Worm (Caenorhabditis elegans) whole organism, early embryonic: ENCODE data around the gene Y70G10A.4.
"Not testable (repeated sequence)": the region's sequence is repeated elsewhere in the genome, so short reads cannot be mapped to it uniquely, and the experiment has no call there.

ENCODE experiments used
- B0310.2 ChIP-seq: sonication (generic microtip); optimal IDR thresholded peaks from 2 replicates; lab custom pipeline; 2016; ENCODE audit warnings: mild to moderate bottlenecking, missing genetic modification characterization, missing compliant biosample characterization
- F13C5.2 ChIP-seq: sonication (generic microtip); optimal IDR thresholded peaks from 2 replicates; lab custom pipeline; 2017; ENCODE audit warnings: mild to moderate bottlenecking, missing genetic modification characterization, inconsistent platforms, missing compliant biosample characterization
- aly-1 ChIP-seq: sonication (generic microtip); optimal IDR thresholded peaks from 2 replicates; lab custom pipeline; 2016; ENCODE audit warnings: missing genetic modification characterization, missing compliant biosample characterization
- ama-1 ChIP-seq: fragments of 150-350 bp; optimal IDR thresholded peaks from 2 replicates; lab custom pipeline; 2014
- ceh-13 ChIP-seq: fragments of 200-800 bp; sonication (Bioruptor generic); optimal IDR thresholded peaks from 2 replicates; lab custom pipeline; 2018; ENCODE audit warnings: mild to moderate bottlenecking, missing genetic modification characterization, missing compliant biosample characterization
- ceh-36 ChIP-seq: sonication (generic microtip); optimal IDR thresholded peaks from 2 replicates; lab custom pipeline; 2016; ENCODE audit warnings: missing genetic modification characterization, inconsistent platforms, missing compliant biosample characterization
- ets-7 ChIP-seq: sonication (generic microtip); optimal IDR thresholded peaks from 2 replicates; lab custom pipeline; 2016; ENCODE audit warnings: missing genotype, missing genetic modification characterization, missing compliant biosample characterization
- flt-1 ChIP-seq: fragments of 200-800 bp; sonication (Bioruptor generic); IDR thresholded peaks from 2 replicates; pipeline ENCODE4 v1.3.6; 2022; ENCODE audit warnings: missing genetic modification characterization, missing compliant biosample characterization
- hmbx-1 ChIP-seq: sonication (generic microtip); optimal IDR thresholded peaks from 2 replicates; lab custom pipeline; 2016; ENCODE audit warnings: mild to moderate bottlenecking, missing genetic modification characterization, missing compliant biosample characterization
- hmg-4 ChIP-seq: fragments of 200-800 bp; sonication (Bioruptor generic); optimal IDR thresholded peaks from 2 replicates; lab custom pipeline; 2018; ENCODE audit warnings: mild to moderate bottlenecking, missing genetic modification characterization, missing compliant biosample characterization
- hnd-1 ChIP-seq: sonication (generic microtip); optimal IDR thresholded peaks from 2 replicates; lab custom pipeline; 2016; ENCODE audit warnings: missing genetic modification characterization, missing compliant biosample characterization
- pes-1 ChIP-seq: fragments of 200-800 bp; sonication (Bioruptor generic); IDR thresholded peaks from 2 replicates; pipeline ENCODE4 v1.3.6; 2022; ENCODE audit warnings: missing genetic modification reagents, missing genetic modification characterization, missing compliant biosample characterization
- scrt-1 ChIP-seq: fragments of 200-800 bp; sonication (Bioruptor generic); IDR thresholded peaks from 2 replicates; pipeline ENCODE4 v1.3.6; 2022; ENCODE audit warnings: missing genetic modification characterization, missing compliant biosample characterization
- sea-1 ChIP-seq: fragments of 200-800 bp; sonication (Bioruptor generic); conservative IDR thresholded peaks from 2 replicates; pipeline ENCODE4 v1.3.6; 2022; ENCODE audit warnings: missing genetic modification characterization, missing compliant biosample characterization
- tbx-11 ChIP-seq: fragments of 200-800 bp; sonication (Bioruptor generic); IDR thresholded peaks from 2 replicates; pipeline ENCODE4 v1.3.6; 2022; ENCODE audit warnings: missing genetic modification characterization, missing compliant biosample characterization
- tbx-37 ChIP-seq: fragments of 200-800 bp; sonication (Bioruptor generic); conservative IDR thresholded peaks from 2 replicates; pipeline ENCODE4 v1.3.6; 2022; ENCODE audit warnings: missing genetic modification reagents, missing genetic modification characterization, missing compliant biosample characterization
- tra-4 ChIP-seq: sonication (generic microtip); optimal IDR thresholded peaks from 2 replicates; lab custom pipeline; 2017; ENCODE audit warnings: missing genetic modification characterization, missing compliant biosample characterization

The Y70G10A.4 gene

ce11 chrIII:10261256-10261655 lies 39.3 kb downstream of the Y70G10A.4 start:
- TF ChIP-seq tra-4 = no peak
- no peak for TF ChIP-seq hnd-1
- no peak for TF ChIP-seq hmg-4 (GFP tag; lab: Kevin White, UChicago)
- TF ChIP-seq ceh-13 (GFP tag; lab: Kevin White, UChicago) = no peak
- TF ChIP-seq F13C5.2 = no peak
- TF ChIP-seq ets-7 = no peak
- TF ChIP-seq sea-1 (GFP tag; lab: Robert Waterston, UW) = no peak
- TF ChIP-seq B0310.2 (tag; lab: Kevin White, UChicago) = no peak
- no peak for TF ChIP-seq pes-1 (GFP tag; lab: Robert Waterston, UW)
- no peak for TF ChIP-seq ama-1 (lab: Kevin White, UChicago)
- TF ChIP-seq scrt-1 (GFP tag; lab: Robert Waterston, UW) = no peak
- TF ChIP-seq aly-1 (tag; lab: Kevin White, UChicago) = no peak
- no peak for TF ChIP-seq ceh-36
- no peak for TF ChIP-seq flt-1 (GFP tag; lab: Robert Waterston, UW)
- no peak for TF ChIP-seq tbx-37 (GFP tag; lab: Robert Waterston, UW)
- TF ChIP-seq tbx-11 = no peak

ce11 chrIII:10261682-10262081 lies 39.7 kb downstream of the Y70G10A.4 start, which contains the start of gene bbs-5:
bbs-5 (minus strand) TSS chrIII:10261782.
- TF ChIP-seq hmg-4 (GFP tag; lab: Kevin White, UChicago) = no peak
- no peak for TF ChIP-seq hmbx-1 (tag; lab: Kevin White, UChicago)
- TF ChIP-seq sea-1 (GFP tag; lab: Robert Waterston, UW) = no peak
- no peak for TF ChIP-seq F13C5.2
- TF ChIP-seq scrt-1 (GFP tag; lab: Robert Waterston, UW) = no peak
- TF ChIP-seq ceh-13 (GFP tag; lab: Kevin White, UChicago) = no peak
- no peak for TF ChIP-seq tra-4
- TF ChIP-seq tbx-37 (GFP tag; lab: Robert Waterston, UW) = no peak
- no peak for TF ChIP-seq hnd-1
- no peak for TF ChIP-seq tbx-11
- TF ChIP-seq B0310.2 (tag; lab: Kevin White, UChicago) = no peak
- TF ChIP-seq ets-7 = no peak
- TF ChIP-seq flt-1 (GFP tag; lab: Robert Waterston, UW) = no peak
- TF ChIP-seq ama-1 (lab: Kevin White, UChicago) = no peak
- no peak for TF ChIP-seq pes-1 (GFP tag; lab: Robert Waterston, UW)
- TF ChIP-seq ceh-36 = no peak
- no peak for TF ChIP-seq aly-1 (tag; lab: Kevin White, UChicago)

ce11 chrIII:10266824-10267223 lies 44.9 kb downstream of the Y70G10A.4 start, which contains the start of gene inpp-4B:
inpp-4B (minus strand) TSS chrIII:10266877.
- not testable (repeated sequence) for TF ChIP-seq sea-1 (GFP tag; lab: Robert Waterston, UW); tbx-37 (GFP tag; lab: Robert Waterston, UW); ama-1 (lab: Kevin White, UChicago)

- TF ChIP-seq sea-1 (GFP tag; lab: Robert Waterston, UW) (0 out of 2 replicates have a peak, but pooled peaks have one; percentile 54), tbx-37 (GFP tag; lab: Robert Waterston, UW) (peak; percentile 77), tbx-11 (0 out of 2 replicates have a peak, but pooled peaks have one; percentile 34), tra-4 (no peak), hmg-4 (GFP tag; lab: Kevin White, UChicago) (peak; percentile 3), flt-1 (GFP tag; lab: Robert Waterston, UW) (peak; percentile 55; the same call in 1 of the 2 replicates), B0310.2 (tag; lab: Kevin White, UChicago) (no peak), F13C5.2 (peak; percentile 49), scrt-1 (GFP tag; lab: Robert Waterston, UW) (peak; percentile 63; the same call in 1 of the 2 replicates), ceh-36 (no peak), ama-1 (lab: Kevin White, UChicago) (no peak), pes-1 (GFP tag; lab: Robert Waterston, UW) (peak; percentile 82), ceh-13 (GFP tag; lab: Kevin White, UChicago) (no peak), hmbx-1 (tag; lab: Kevin White, UChicago) (no peak)
Observed at ce11 chrIII:10270778-10271307, 48.9 kb downstream of the Y70G10A.4 start, which contains the start of gene cnk-1. cnk-1 (plus strand) TSS chrIII:10271257.

ce11 chrIII:10271807-10272206 lies 49.8 kb downstream of the Y70G10A.4 start:
- TF ChIP-seq tbx-37 (GFP tag; lab: Robert Waterston, UW) (no peak), F13C5.2 (no peak), aly-1 (tag; lab: Kevin White, UChicago) (no peak), tbx-11 (no peak), tra-4 (no peak), pes-1 (GFP tag; lab: Robert Waterston, UW) (no peak), ceh-13 (GFP tag; lab: Kevin White, UChicago) (no peak), B0310.2 (tag; lab: Kevin White, UChicago) (no peak), hmg-4 (GFP tag; lab: Kevin White, UChicago) (no peak), sea-1 (GFP tag; lab: Robert Waterston, UW) (no peak), ets-7 (no peak), hmbx-1 (tag; lab: Kevin White, UChicago) (no peak)
